Worm (Caenorhabditis elegans) whole organism, midembryonic: Measurements from ENCODE around the gene cyp-13A5.

Experiments
- T22C8.4 ChIP-seq: fragments of 200-800 bp; sonication (Bioruptor generic); IDR thresholded peaks from 2 replicates; pipeline ENCODE4 v1.3.6; 2022; ENCODE audit warnings: missing genetic modification characterization, missing compliant biosample characterization
- cog-1 ChIP-seq: sonication (generic microtip); optimal IDR thresholded peaks from 2 replicates; lab custom pipeline; 2016; ENCODE audit warnings: missing genetic modification characterization, missing compliant biosample characterization
- flt-1 ChIP-seq: fragments of 200-800 bp; sonication (Bioruptor generic); IDR thresholded peaks from 2 replicates; pipeline ENCODE4 v1.3.6; 2022; ENCODE audit warnings: missing genetic modification characterization, missing compliant biosample characterization
- klf-2 ChIP-seq: fragments of 200-800 bp; sonication (Bioruptor generic); conservative IDR thresholded peaks from 2 replicates; pipeline ENCODE4 v1.3.6; 2022; ENCODE audit warnings: missing genetic modification reagents, missing genetic modification characterization, missing compliant biosample characterization
- med-1 ChIP-seq: sonication (generic microtip); optimal IDR thresholded peaks from 2 replicates; lab custom pipeline; 2017; ENCODE audit warnings: missing genetic modification characterization, mild to moderate bottlenecking, missing compliant biosample characterization, antibody characterized with exemption, missing genetic modification reagents; ENCODE audit not compliant: insufficient read depth
- ref-1 ChIP-seq: fragments of 200-800 bp; sonication (Bioruptor generic); conservative IDR thresholded peaks from 2 replicates; pipeline ENCODE4 v1.3.6; 2022; ENCODE audit warnings: missing genetic modification reagents, missing genetic modification characterization, missing compliant biosample characterization
- tab-1 ChIP-seq: fragments of 200-800 bp; sonication (Bioruptor generic); IDR thresholded peaks from 2 replicates; pipeline ENCODE4 v1.3.6; 2022; ENCODE audit warnings: missing genetic modification characterization, missing compliant biosample characterization
- ztf-23 ChIP-seq: fragments of 200-800 bp; sonication (Bioruptor generic); IDR thresholded peaks from 2 replicates; pipeline ENCODE4 v1.3.6; 2022; ENCODE audit warnings: missing genetic modification reagents, missing genetic modification characterization, missing compliant biosample characterization
- ztf-29 ChIP-seq: fragments of 200-800 bp; sonication (Bioruptor generic); IDR thresholded peaks from 2 replicates; pipeline ENCODE4 v1.3.6; 2022; ENCODE audit warnings: missing genetic modification reagents, missing genetic modification characterization, missing compliant biosample characterization

The cyp-13A5 gene

ce11 chrII:9829108-9829507 lies 28.9 kb upstream of the cyp-13A5 start, which contains the start of gene ZK938.1:
Gene ZK938.1, plus strand, starts transcription at chrII:9829408.
- no peak for TF ChIP-seq ref-1 (GFP tag; lab: Robert Waterston, UW)
- TF ChIP-seq med-1 (GFP tag; lab: Kevin White, UChicago) = no peak
- no peak for TF ChIP-seq cog-1
- TF ChIP-seq ztf-29 (GFP tag; lab: Robert Waterston, UW) = no peak

DNA sequence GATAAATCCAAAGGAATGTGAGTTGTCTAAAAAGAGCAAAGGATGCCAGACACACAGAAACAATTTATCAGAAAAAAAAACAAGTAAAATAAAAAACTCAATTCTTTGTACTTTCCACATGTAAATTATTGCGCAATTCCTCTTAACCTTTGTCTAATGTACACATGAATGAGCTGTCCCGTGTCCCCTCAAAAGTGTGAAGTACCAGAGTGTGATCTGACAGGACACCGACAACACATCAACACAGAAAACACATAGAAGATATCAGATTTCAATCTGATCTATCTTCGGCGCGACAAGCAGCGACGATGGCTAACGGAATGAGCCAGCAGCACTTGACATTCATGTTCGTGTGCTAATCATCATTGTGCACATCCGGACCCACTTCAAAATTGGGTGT lies 28.3 kb upstream of the cyp-13A5 start:
- TF ChIP-seq med-1 (GFP tag; lab: Kevin White, UChicago) (no peak), flt-1 (no peak), cog-1 (no peak), T22C8.4 (GFP tag; lab: Robert Waterston, UW) (no peak), tab-1 (GFP tag; lab: Robert Waterston, UW) (no peak), ztf-29 (GFP tag; lab: Robert Waterston, UW) (no peak), ztf-23 (GFP tag; lab: Robert Waterston, UW) (no peak), ref-1 (GFP tag; lab: Robert Waterston, UW) (no peak), klf-2 (GFP tag; lab: Robert Waterston, UW) (no peak)

DNA sequence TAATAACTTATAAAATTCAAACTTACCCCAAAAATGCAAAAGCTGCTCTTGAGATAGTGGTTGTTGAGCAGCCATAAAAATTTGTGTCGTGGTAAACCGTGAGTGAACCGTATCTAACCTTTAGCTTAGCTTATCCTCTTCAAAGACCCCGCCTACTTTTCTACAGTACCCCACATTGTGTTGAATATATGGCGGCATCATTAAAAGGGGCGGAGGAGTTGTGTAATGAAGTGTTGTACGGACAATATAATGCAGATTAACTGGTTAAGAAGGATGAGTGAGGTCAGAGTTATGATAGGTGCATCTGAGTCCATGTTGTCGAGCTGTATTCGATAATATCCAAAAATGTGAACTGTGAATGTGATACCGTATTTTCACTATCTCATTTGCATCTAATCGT lies 27.7 kb upstream of the cyp-13A5 start, which contains the start of gene eyg-1:
TSS of gene eyg-1 (minus strand) at position 101 of the 400 bp plus-strand sequence.
- TF ChIP-seq T22C8.4 (GFP tag; lab: Robert Waterston, UW) = no peak
- no peak for TF ChIP-seq ref-1 (GFP tag; lab: Robert Waterston, UW)
- no peak for TF ChIP-seq cog-1
- TF ChIP-seq med-1 (GFP tag; lab: Kevin White, UChicago) = no peak
- TF ChIP-seq klf-2 (GFP tag; lab: Robert Waterston, UW) = no peak
- no peak for TF ChIP-seq ztf-29 (GFP tag; lab: Robert Waterston, UW)
- TF ChIP-seq tab-1 (GFP tag; lab: Robert Waterston, UW) = no peak
- no peak for TF ChIP-seq flt-1
- no peak for TF ChIP-seq ztf-23 (GFP tag; lab: Robert Waterston, UW)

DNA sequence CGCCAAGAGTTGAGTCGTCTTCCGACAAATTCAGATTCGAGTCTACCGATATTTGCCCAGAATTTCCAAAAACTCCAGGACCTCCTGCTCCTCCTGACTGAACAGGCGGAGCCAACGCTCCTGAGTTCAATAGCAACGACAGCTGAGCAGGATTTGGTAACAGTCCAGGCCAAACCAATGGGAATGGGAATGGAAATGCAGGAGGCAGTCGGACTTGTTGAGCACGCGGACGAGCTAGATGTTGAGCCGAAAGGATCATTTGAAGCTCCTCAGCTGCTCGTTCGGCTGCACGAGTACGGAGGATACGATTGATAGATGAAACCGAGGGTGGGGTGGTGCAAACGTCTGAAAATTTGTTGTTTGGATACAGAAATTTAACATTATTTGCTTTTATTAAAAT lies 26.8 kb upstream of the cyp-13A5 start:
- TF ChIP-seq ref-1 (GFP tag; lab: Robert Waterston, UW) (no peak), ztf-23 (GFP tag; lab: Robert Waterston, UW) (no peak), tab-1 (GFP tag; lab: Robert Waterston, UW) (no peak), cog-1 (no peak), ztf-29 (GFP tag; lab: Robert Waterston, UW) (no peak), flt-1 (no peak), klf-2 (GFP tag; lab: Robert Waterston, UW) (no peak), med-1 (GFP tag; lab: Kevin White, UChicago) (no peak), T22C8.4 (GFP tag; lab: Robert Waterston, UW) (no peak)

- TF ChIP-seq ref-1 (GFP tag; lab: Robert Waterston, UW) = no peak
- no peak for TF ChIP-seq flt-1
- TF ChIP-seq ztf-23 (GFP tag; lab: Robert Waterston, UW) = no peak
- no peak for TF ChIP-seq med-1 (GFP tag; lab: Kevin White, UChicago)
- no peak for TF ChIP-seq cog-1
- no peak for TF ChIP-seq klf-2 (GFP tag; lab: Robert Waterston, UW)
Measured at ce11 chrII:9807519-9807972, 7.4 kb upstream of the cyp-13A5 start, which contains the start of gene cyp-13A8. Gene cyp-13A8, minus strand, starts transcription at chrII:9807569.

DNA sequence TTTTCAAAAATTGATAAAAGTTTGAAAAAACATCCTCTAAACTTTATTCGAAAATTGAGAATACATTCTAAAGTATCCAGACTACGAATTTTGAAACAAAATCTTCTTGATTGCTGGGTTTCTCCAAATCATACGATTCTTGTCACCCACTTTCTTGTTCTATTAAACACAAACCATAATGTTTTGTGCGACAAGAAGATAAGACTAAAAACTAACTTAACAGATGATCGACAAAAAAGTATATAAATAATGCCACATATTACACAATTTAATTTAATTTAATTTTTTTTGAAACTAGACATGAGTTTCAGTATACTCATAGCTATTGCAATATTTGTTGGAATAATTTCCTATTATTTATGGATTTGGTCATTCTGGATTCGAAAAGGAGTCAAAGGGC lies 3.2 kb upstream of the cyp-13A5 start, which contains the start of gene cyp-13A7:
TSS of gene cyp-13A7 (plus strand) at position 301 of the 400 bp plus-strand sequence.
- TF ChIP-seq ztf-29 (GFP tag; lab: Robert Waterston, UW) (no peak), med-1 (GFP tag; lab: Kevin White, UChicago) (no peak), T22C8.4 (GFP tag; lab: Robert Waterston, UW) (no peak), klf-2 (GFP tag; lab: Robert Waterston, UW) (no peak), tab-1 (GFP tag; lab: Robert Waterston, UW) (no peak), ztf-23 (GFP tag; lab: Robert Waterston, UW) (no peak), cog-1 (no peak), flt-1 (no peak), ref-1 (GFP tag; lab: Robert Waterston, UW) (no peak)

DNA sequence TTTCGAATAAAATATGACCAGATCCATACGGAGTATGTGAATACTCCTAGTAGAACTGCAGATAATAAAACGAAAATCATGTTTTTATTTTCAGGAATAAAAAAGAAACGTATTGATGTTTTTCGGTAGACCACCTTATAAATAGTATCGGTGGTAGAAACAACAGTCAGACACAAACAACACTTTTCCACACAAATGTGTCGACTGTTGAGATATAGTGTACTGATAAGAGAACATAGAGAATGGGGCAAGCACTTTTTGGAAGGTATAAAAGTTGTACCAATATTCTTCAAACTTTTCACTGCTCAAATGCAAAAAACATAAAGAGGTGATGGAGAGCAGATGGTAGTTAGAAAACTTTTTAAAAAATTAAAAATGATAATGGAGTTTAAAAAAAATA lies 2.5 kb upstream of the cyp-13A5 start, which contains the start of gene cyp-13A6:
TSS of gene cyp-13A6 (minus strand) at position 180 of the 400 bp plus-strand sequence.
- TF ChIP-seq ztf-23 (GFP tag; lab: Robert Waterston, UW) (no peak), ref-1 (GFP tag; lab: Robert Waterston, UW) (no peak), T22C8.4 (GFP tag; lab: Robert Waterston, UW) (no peak), ztf-29 (GFP tag; lab: Robert Waterston, UW) (no peak), cog-1 (no peak), tab-1 (GFP tag; lab: Robert Waterston, UW) (no peak), flt-1 (no peak), klf-2 (GFP tag; lab: Robert Waterston, UW) (no peak), med-1 (GFP tag; lab: Kevin White, UChicago) (no peak)

ce11 chrII:9797664-9798063 lies 2.5 kb downstream of the cyp-13A5 start, which contains the start of gene cyp-13A4:
Gene cyp-13A4, minus strand, starts transcription at chrII:9797740.
- TF ChIP-seq klf-2 (GFP tag; lab: Robert Waterston, UW) = no peak

- TF ChIP-seq ztf-29 (GFP tag; lab: Robert Waterston, UW) = no peak
- no peak for TF ChIP-seq tab-1 (GFP tag; lab: Robert Waterston, UW)
- TF ChIP-seq med-1 (GFP tag; lab: Kevin White, UChicago) = no peak
- no peak for TF ChIP-seq cog-1
- no peak for TF ChIP-seq flt-1
- no peak for TF ChIP-seq ref-1 (GFP tag; lab: Robert Waterston, UW)
Measured at ce11 chrII:9793197-9793596, 7.0 kb downstream of the cyp-13A5 start, which contains the start of gene cyp-13A3. Gene cyp-13A3, minus strand, starts transcription at chrII:9793297.

ce11 chrII:9791185-9791584 lies 9.0 kb downstream of the cyp-13A5 start:
- TF ChIP-seq med-1 (GFP tag; lab: Kevin White, UChicago) (no peak), ref-1 (GFP tag; lab: Robert Waterston, UW) (no peak)
